Fruit fly (Drosophila melanogaster): Measurements from ENCODE around the gene Sce.

dm6 chr3R:27643080-27643479 lies 38.7 kb downstream of the Sce start:
- no peak for TF ChIP-seq CG8478 (optimal IDR thresholded peaks at IDR 0.05)
- TF ChIP-seq CTCF (optimal IDR thresholded peaks at IDR 0.05) = no peak

Data from S2 (cell line).